Fruit fly (Drosophila melanogaster) whole organism, embryonic: ENCODE measurements around the gene Fer3HCH.

Source experiments
- B-H2 ChIP-seq: fragments of 200-800 bp; sonication (Bioruptor generic); optimal IDR thresholded peaks from 2 replicates; lab custom pipeline; 2018; ENCODE audit warnings: missing biosample characterization, mild to moderate bottlenecking, missing genetic modification characterization
- Blimp-1 ChIP-seq: fragments of 200-800 bp; sonication (Bioruptor generic); optimal IDR thresholded peaks from 3 replicates; lab custom pipeline; 2018; ENCODE audit warnings: missing biosample characterization, missing genetic modification characterization, mild to moderate bottlenecking, moderate library complexity, missing genetic modification reagents
- CG10321 ChIP-seq: fragments of 200-800 bp; sonication (Bioruptor generic); IDR thresholded peaks from 2 replicates; pipeline ENCODE4 v1.3.6; 2022; ENCODE audit warnings: missing biosample characterization, missing genetic modification characterization
- CG12236 ChIP-seq: fragments of 200-800 bp; sonication (Bioruptor generic); optimal IDR thresholded peaks from 2 replicates; lab custom pipeline; 2016; ENCODE audit warnings: missing biosample characterization, missing genetic modification characterization
- CG12659 ChIP-seq: fragments of 200-800 bp; sonication (Bioruptor generic); optimal IDR thresholded peaks from 3 replicates; lab custom pipeline; 2017; ENCODE audit warnings: mild to moderate bottlenecking, missing biosample characterization, missing genetic modification reagents, missing genetic modification characterization
- CG13123 ChIP-seq: fragments of 200-800 bp; sonication (Bioruptor generic); optimal IDR thresholded peaks from 2 replicates; lab custom pipeline; 2016; ENCODE audit warnings: missing biosample characterization, missing genetic modification characterization
- CG1792 ChIP-seq: fragments of 200-800 bp; sonication (Bioruptor generic); optimal IDR thresholded peaks from 2 replicates; lab custom pipeline; 2016; ENCODE audit warnings: missing biosample characterization, missing genetic modification characterization
- CG18262 ChIP-seq: fragments of 200-800 bp; optimal IDR thresholded peaks from 3 replicates; lab custom pipeline; 2019; ENCODE audit warnings: missing biosample characterization, mild to moderate bottlenecking, missing genetic modification characterization, moderate library complexity
- CG2129 ChIP-seq: fragments of 200-800 bp; sonication (Bioruptor generic); IDR thresholded peaks from 2 replicates; pipeline ENCODE4 v1.3.6; 2022; ENCODE audit warnings: missing biosample characterization, missing genetic modification characterization; ENCODE audit not compliant: partially characterized antibody
- CG2712 ChIP-seq: fragments of 200-800 bp; optimal IDR thresholded peaks from 3 replicates; lab custom pipeline; 2019; ENCODE audit warnings: missing biosample characterization, mild to moderate bottlenecking, missing genetic modification characterization, moderate library complexity
- CG2889 ChIP-seq: fragments of 200-800 bp; sonication (Bioruptor generic); IDR thresholded peaks from 3 replicates; pipeline ENCODE4 v1.3.6; 2022; ENCODE audit warnings: missing biosample characterization, missing genetic modification characterization
- CG3065 ChIP-seq: fragments of 200-800 bp; sonication (Bioruptor generic); optimal IDR thresholded peaks from 2 replicates; lab custom pipeline; 2016; ENCODE audit warnings: missing biosample characterization, missing genetic modification characterization
- CG32767 ChIP-seq: fragments of 200-800 bp; sonication (Bioruptor generic); IDR thresholded peaks from 2 replicates; pipeline ENCODE4 v1.3.6; 2022; ENCODE audit warnings: missing biosample characterization, missing genetic modification characterization
- CG3281 ChIP-seq: fragments of 200-800 bp; sonication (Bioruptor generic); optimal IDR thresholded peaks from 3 replicates; lab custom pipeline; 2017; ENCODE audit warnings: missing biosample characterization, mild to moderate bottlenecking, missing genetic modification characterization
- CG3838 ChIP-seq: fragments of 200-800 bp; sonication (Bioruptor generic); optimal IDR thresholded peaks from 3 replicates; lab custom pipeline; 2016; ENCODE audit warnings: missing biosample characterization, missing genetic modification characterization
- CG6683 ChIP-seq: fragments of 200-800 bp; sonication (Bioruptor generic); optimal IDR thresholded peaks from 2 replicates; lab custom pipeline; 2017; ENCODE audit warnings: missing biosample characterization, mild to moderate bottlenecking, missing genetic modification characterization, missing genetic modification reagents
- CG6854 ChIP-seq: fragments of 200-800 bp; sonication (Bioruptor generic); optimal IDR thresholded peaks from 3 replicates; lab custom pipeline; 2017; ENCODE audit warnings: missing biosample characterization, mild to moderate bottlenecking, missing genetic modification characterization
- CG7271 ChIP-seq: fragments of 200-800 bp; sonication (Bioruptor generic); optimal IDR thresholded peaks from 2 replicates; lab custom pipeline; 2018; ENCODE audit warnings: missing biosample characterization, mild to moderate bottlenecking, missing genetic modification characterization, moderate library complexity
- CG7839 ChIP-seq: fragments of 200-800 bp; sonication (Bioruptor generic); optimal IDR thresholded peaks from 3 replicates; lab custom pipeline; 2018; ENCODE audit warnings: missing biosample characterization, mild to moderate bottlenecking, missing genetic modification characterization, moderate library complexity
- CG7963 ChIP-seq: fragments of 200-800 bp; sonication (Bioruptor generic); IDR thresholded peaks from 3 replicates; pipeline ENCODE4 v1.3.6; 2022; ENCODE audit warnings: missing biosample characterization, missing genetic modification characterization; ENCODE audit not compliant: partially characterized antibody
- CG8478 ChIP-seq: fragments of >200 bp; optimal IDR thresholded peaks from 2 replicates; lab custom pipeline; 2018
- CG8924 ChIP-seq: fragments of 200-800 bp; optimal IDR thresholded peaks from 3 replicates; lab custom pipeline; 2019; ENCODE audit warnings: missing biosample characterization, mild to moderate bottlenecking, missing genetic modification characterization, moderate library complexity
- Dip2 ChIP-seq: fragments of 200-800 bp; sonication (Bioruptor generic); IDR thresholded peaks from 2 replicates; pipeline ENCODE4 v1.3.6; 2022; ENCODE audit warnings: missing biosample characterization, missing genetic modification characterization
- ERR ChIP-seq: fragments of 200-800 bp; sonication (Bioruptor generic); optimal IDR thresholded peaks from 2 replicates; lab custom pipeline; 2016; ENCODE audit warnings: missing biosample characterization, missing genetic modification characterization
- Elba2 ChIP-seq: fragments of 200-800 bp; sonication (Bioruptor generic); optimal IDR thresholded peaks from 3 replicates; lab custom pipeline; 2016; ENCODE audit warnings: missing biosample characterization, missing genetic modification characterization
- Hand ChIP-seq: fragments of 200-800 bp; sonication (Bioruptor generic); optimal IDR thresholded peaks from 2 replicates; lab custom pipeline; 2017; ENCODE audit warnings: mild to moderate bottlenecking, missing biosample characterization, missing genetic modification reagents, missing genetic modification characterization
- Hsf ChIP-seq: fragments of 200-800 bp; sonication (Bioruptor generic); optimal IDR thresholded peaks from 3 replicates; lab custom pipeline; 2016; ENCODE audit warnings: missing biosample characterization, missing genetic modification characterization
- Meics ChIP-seq: fragments of 200-800 bp; sonication (Bioruptor generic); optimal IDR thresholded peaks from 2 replicates; lab custom pipeline; 2017; ENCODE audit warnings: missing biosample characterization, mild to moderate bottlenecking, missing genetic modification characterization
- Sin3A ChIP-seq: fragments of >200 bp; optimal IDR thresholded peaks from 2 replicates; lab custom pipeline; 2018
- ac ChIP-seq: fragments of 200-800 bp; sonication (Bioruptor generic); optimal IDR thresholded peaks from 3 replicates; lab custom pipeline; 2017; ENCODE audit warnings: missing biosample characterization, mild to moderate bottlenecking, missing genetic modification characterization
- amos ChIP-seq: fragments of 200-800 bp; sonication (Bioruptor generic); IDR thresholded peaks from 2 replicates; pipeline ENCODE4 v1.3.6; 2022; ENCODE audit warnings: missing biosample characterization, missing genetic modification characterization; ENCODE audit not compliant: partially characterized antibody
- chm ChIP-seq: fragments of 200-800 bp; sonication (Bioruptor generic); IDR thresholded peaks from 2 replicates; pipeline ENCODE4 v1.3.6; 2022; ENCODE audit warnings: missing biosample characterization, missing genetic modification characterization
- crol ChIP-seq: fragments of 200-800 bp; sonication (Bioruptor generic); IDR thresholded peaks from 2 replicates; pipeline ENCODE4 v1.3.6; 2022; ENCODE audit warnings: missing biosample characterization, missing genetic modification characterization
- cwo ChIP-seq: fragments of 200-800 bp; sonication (Bioruptor generic); optimal IDR thresholded peaks from 3 replicates; lab custom pipeline; 2017; ENCODE audit warnings: missing biosample characterization, missing genetic modification characterization, mild to moderate bottlenecking, moderate library complexity, missing genetic modification reagents
- dan ChIP-seq: fragments of 200-800 bp; sonication (Bioruptor generic); IDR thresholded peaks from 2 replicates; pipeline ENCODE4 v1.3.6; 2022; ENCODE audit warnings: missing biosample characterization, missing genetic modification characterization
- dati ChIP-seq: fragments of 200-800 bp; sonication (Bioruptor generic); IDR thresholded peaks from 2 replicates; pipeline ENCODE4 v1.3.6; 2022; ENCODE audit warnings: missing biosample characterization, missing genetic modification characterization
- dm ChIP-seq: fragments of 200-800 bp; sonication (Bioruptor generic); optimal IDR thresholded peaks from 3 replicates; lab custom pipeline; 2016; ENCODE audit warnings: missing biosample characterization, missing genetic modification characterization
- ftz-f1 ChIP-seq: fragments of 200-800 bp; sonication (Bioruptor generic); optimal IDR thresholded peaks from 2 replicates; lab custom pipeline; 2016; ENCODE audit warnings: missing biosample characterization, missing genetic modification characterization
- her ChIP-seq: fragments of 200-800 bp; sonication (Bioruptor generic); optimal IDR thresholded peaks from 2 replicates; lab custom pipeline; 2016; ENCODE audit warnings: missing biosample characterization, missing genetic modification characterization
- hth ChIP-seq: fragments of >200 bp; optimal IDR thresholded peaks from 2 replicates; lab custom pipeline; 2017; ENCODE audit warnings: inconsistent platforms
- ken ChIP-seq: fragments of 200-800 bp; sonication (Bioruptor generic); IDR thresholded peaks from 3 replicates; pipeline ENCODE4 v1.3.6; 2022; ENCODE audit warnings: missing biosample characterization, missing genetic modification characterization
- org-1 ChIP-seq: fragments of 200-800 bp; sonication (Bioruptor generic); optimal IDR thresholded peaks from 2 replicates; lab custom pipeline; 2017; ENCODE audit warnings: missing biosample characterization, missing genetic modification characterization
- otp ChIP-seq: fragments of 200-800 bp; sonication (Bioruptor generic); IDR thresholded peaks from 3 replicates; pipeline ENCODE4, ENCODE4 v1.3.6; 2022; ENCODE audit warnings: missing biosample characterization, missing genetic modification characterization
- peb ChIP-seq: fragments of 200-800 bp; sonication (Bioruptor generic); IDR thresholded peaks from 2 replicates; pipeline ENCODE4 v1.3.6; 2022; ENCODE audit warnings: missing biosample characterization, missing genetic modification characterization
- sens ChIP-seq: fragments of 200-800 bp; sonication (Bioruptor generic); peaks from one replicate; lab custom pipeline; 2016; ENCODE audit warnings: missing biosample characterization, missing genetic modification characterization
- so ChIP-seq: fragments of 200-800 bp; sonication (Bioruptor generic); IDR thresholded peaks from 3 replicates; pipeline ENCODE4 v1.3.6; 2022; ENCODE audit warnings: missing biosample characterization, missing genetic modification characterization
- stwl ChIP-seq: fragments of 200-800 bp; sonication (Bioruptor generic); optimal IDR thresholded peaks from 3 replicates; lab custom pipeline; 2018; ENCODE audit warnings: missing biosample characterization, mild to moderate bottlenecking, missing genetic modification characterization, moderate library complexity
- toy ChIP-seq: fragments of 200-800 bp; sonication (Bioruptor generic); IDR thresholded peaks from 2 replicates; pipeline ENCODE4 v1.3.6; 2022; ENCODE audit warnings: missing biosample characterization, missing genetic modification characterization
- trh ChIP-seq: fragments of 200-800 bp; sonication (Bioruptor generic); optimal IDR thresholded peaks from 2 replicates; lab custom pipeline; 2016; ENCODE audit warnings: missing biosample characterization, missing genetic modification characterization
- unc-4 ChIP-seq: fragments of 200-800 bp; sonication (Bioruptor generic); IDR thresholded peaks from 2 replicates; pipeline ENCODE4 v1.3.6; 2022; ENCODE audit warnings: missing biosample characterization, missing genetic modification characterization; ENCODE audit not compliant: partially characterized antibody
- zen2 ChIP-seq: fragments of 200-800 bp; sonication (Bioruptor generic); IDR thresholded peaks from 3 replicates; pipeline ENCODE4 v1.3.6; 2022; ENCODE audit warnings: missing biosample characterization, missing genetic modification characterization; ENCODE audit not compliant: partially characterized antibody

The Fer3HCH gene

DNA sequence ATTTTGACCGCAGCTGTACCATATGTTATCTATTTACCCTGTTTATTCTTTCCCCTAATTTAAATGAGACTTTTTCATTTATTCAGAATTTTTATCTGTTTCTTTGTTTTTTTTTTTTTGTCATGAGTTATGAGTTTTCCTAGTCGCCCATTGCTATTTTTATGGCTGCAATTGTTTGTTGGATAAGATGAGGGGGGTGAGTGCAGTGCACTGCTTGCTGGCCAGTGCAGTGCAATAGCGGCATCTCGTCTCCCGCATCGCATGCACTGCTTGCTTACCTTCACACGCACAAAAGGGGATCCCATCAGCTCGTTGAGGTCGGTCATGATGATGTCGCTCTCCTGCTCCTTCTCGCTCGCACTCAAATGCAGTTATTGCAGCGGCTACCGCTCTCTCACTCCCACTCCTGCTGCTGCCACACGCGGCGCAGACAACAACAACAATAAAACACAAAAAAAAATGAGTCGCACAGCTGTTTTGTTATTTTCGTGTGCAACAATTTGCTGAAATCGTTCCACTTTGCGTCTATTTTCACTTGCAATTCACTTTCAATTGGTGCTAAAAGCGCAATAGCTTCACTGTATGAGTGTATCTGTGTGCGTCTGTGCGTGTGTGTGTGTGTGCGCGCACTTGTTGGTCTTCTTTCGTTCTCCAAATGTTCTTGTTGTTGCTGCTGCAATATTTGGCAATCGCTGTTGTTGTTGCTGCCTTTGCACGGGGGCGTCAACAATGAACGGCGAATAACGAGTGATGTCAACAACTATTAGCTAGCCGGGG, 20.2 kb upstream of the Fer3HCH start (continued):
- TF ChIP-seq CG7839 (tag; lab: Kevin White, UChicago) (peak; percentile 24), zen2 (GFP tag; lab: Robert Waterston, UW) (no peak), CG7963 (GFP tag; lab: Robert Waterston, UW) (no peak), stwl (tag; lab: Kevin White, UChicago) (peak; percentile 22), sens (GFP tag; lab: Kevin White, UChicago) (peak; percentile 95), dan (no peak), CG8478 (lab: Kevin White, UChicago) (peak; percentile 88), toy (GFP tag; lab: Robert Waterston, UW) (no peak), CG6683 (GFP tag; lab: Kevin White, UChicago) (no peak), CG12659 (GFP tag; lab: Kevin White, UChicago) (no peak), so (GFP tag; lab: Robert Waterston, UW) (no peak; the same call in 2 of the 3 replicates), Elba2 (GFP tag; lab: Kevin White, UChicago) (no peak), Sin3A (lab: Kevin White, UChicago) (no peak), CG7271 (tag; lab: Kevin White, UChicago) (no peak), org-1 (GFP tag; lab: Kevin White, UChicago) (no peak), Dip2 (no peak), B-H2 (GFP tag; lab: Kevin White, UChicago) (no peak), chm (GFP tag; lab: Robert Waterston, UW) (0 out of 2 replicates have a peak, but pooled peaks have one; percentile 57), CG3838 (GFP tag; lab: Kevin White, UChicago) (no peak), trh (no peak), ac (GFP tag; lab: Kevin White, UChicago) (no peak), CG3281 (GFP tag; lab: Kevin White, UChicago) (no peak), dati (GFP tag; lab: Robert Waterston, UW) (no peak), amos (GFP tag; lab: Robert Waterston, UW) (no peak), CG6854 (GFP tag; lab: Kevin White, UChicago) (no peak), Meics (GFP tag; lab: Kevin White, UChicago) (no peak), Hsf (GFP tag; lab: Kevin White, UChicago) (peak; percentile 34), CG2129 (no peak), CG32767 (GFP tag; lab: Robert Waterston, UW) (no peak), dm (GFP tag; lab: Kevin White, UChicago) (no peak), ken (GFP tag; lab: Robert Waterston, UW) (no peak), CG10321 (GFP tag; lab: Robert Waterston, UW) (no peak), unc-4 (no peak), peb (GFP tag; lab: Robert Waterston, UW) (no peak), hth (no peak), Blimp-1 (GFP tag; lab: Kevin White, UChicago) (peak; percentile 84), crol (GFP tag; lab: Robert Waterston, UW) (peak; percentile 89), Hand (GFP tag; lab: Kevin White, UChicago) (no peak), CG2712 (tag; lab: Kevin White, UChicago) (peak; percentile 44), CG8924 (peak; percentile 37), ERR (GFP tag; lab: Kevin White, UChicago) (no peak), her (no peak), cwo (GFP tag; lab: Kevin White, UChicago) (no peak), CG1792 (GFP tag; lab: Kevin White, UChicago) (no peak), ftz-f1 (GFP tag; lab: Kevin White, UChicago) (no peak), otp (peak; percentile 45; the same call in 1 of the 3 replicates), CG2889 (GFP tag; lab: Robert Waterston, UW) (no peak), CG3065 (no peak), CG12236 (GFP tag; lab: Kevin White, UChicago) (no peak), CG13123 (GFP tag; lab: Kevin White, UChicago) (no peak), CG18262 (tag; lab: Kevin White, UChicago) (peak; percentile 7)
